Fruit fly (Drosophila melanogaster) whole organism, embryonic: Measurements from ENCODE around the gene CG31077.

Experiments
- C15 ChIP-seq: fragments of 200-800 bp; sonication (Bioruptor generic); IDR thresholded peaks from 3 replicates; pipeline ENCODE4 v1.3.6; 2022; ENCODE audit warnings: missing biosample characterization, missing genetic modification characterization
- CG10959 ChIP-seq: fragments of 200-800 bp; sonication (Bioruptor generic); IDR thresholded peaks from 2 replicates; pipeline ENCODE4 v1.3.6; 2022; ENCODE audit warnings: missing biosample characterization, missing genetic modification characterization
- CG11093 ChIP-seq: fragments of 200-800 bp; sonication (Bioruptor generic); IDR thresholded peaks from 3 replicates; pipeline ENCODE4 v1.3.6; 2022; ENCODE audit warnings: missing biosample characterization, missing genetic modification characterization
- CG11695 ChIP-seq: fragments of 200-800 bp; sonication (Bioruptor generic); IDR thresholded peaks from 3 replicates; pipeline ENCODE4 v1.3.6; 2022; ENCODE audit warnings: missing biosample characterization, missing genetic modification characterization
- CG12236 ChIP-seq: fragments of 200-800 bp; sonication (Bioruptor generic); optimal IDR thresholded peaks from 2 replicates; lab custom pipeline; 2016; ENCODE audit warnings: missing biosample characterization, missing genetic modification characterization
- CG12942 ChIP-seq: fragments of 200-800 bp; sonication (Bioruptor generic); optimal IDR thresholded peaks from 3 replicates; lab custom pipeline; 2016; ENCODE audit warnings: missing biosample characterization, missing genetic modification characterization
- CG16815 ChIP-seq: fragments of 200-800 bp; sonication (Bioruptor generic); optimal IDR thresholded peaks from 3 replicates; lab custom pipeline; 2017; ENCODE audit warnings: missing biosample characterization, mild to moderate bottlenecking, missing genetic modification characterization
- CG17385 ChIP-seq: fragments of 200-800 bp; sonication (Bioruptor generic); optimal IDR thresholded peaks from 3 replicates; lab custom pipeline; 2018; ENCODE audit warnings: missing biosample characterization, mild to moderate bottlenecking, missing genetic modification characterization
- CG18476 ChIP-seq: fragments of 200-800 bp; sonication (Bioruptor generic); optimal IDR thresholded peaks from 2 replicates; lab custom pipeline; 2016; ENCODE audit warnings: missing biosample characterization, mild to moderate bottlenecking, missing genetic modification characterization
- CG2202 ChIP-seq: fragments of 200-800 bp; sonication (Bioruptor generic); optimal IDR thresholded peaks from 2 replicates; lab custom pipeline; 2018; ENCODE audit warnings: missing biosample characterization, mild to moderate bottlenecking, missing genetic modification characterization
- CG31224 ChIP-seq: fragments of 200-800 bp; sonication (Bioruptor generic); IDR thresholded peaks from 2 replicates; pipeline ENCODE4 v1.3.6; 2022; ENCODE audit warnings: missing biosample characterization, missing genetic modification characterization
- CG3995 ChIP-seq: fragments of 200-800 bp; sonication (Bioruptor generic); optimal IDR thresholded peaks from 3 replicates; lab custom pipeline; 2016; ENCODE audit warnings: missing biosample characterization, missing genetic modification characterization
- CG4424 ChIP-seq: fragments of 200-800 bp; sonication (Bioruptor generic); optimal IDR thresholded peaks from 3 replicates; lab custom pipeline; 2016; ENCODE audit warnings: missing biosample characterization, missing genetic modification characterization
- CG6654 ChIP-seq: fragments of 200-800 bp; sonication (Bioruptor generic); optimal IDR thresholded peaks from 2 replicates; lab custom pipeline; 2017; ENCODE audit warnings: missing biosample characterization, mild to moderate bottlenecking, missing genetic modification characterization
- CG7271 ChIP-seq: fragments of 200-800 bp; sonication (Bioruptor generic); optimal IDR thresholded peaks from 2 replicates; lab custom pipeline; 2018; ENCODE audit warnings: missing biosample characterization, mild to moderate bottlenecking, missing genetic modification characterization, moderate library complexity
- CG8359 ChIP-seq: fragments of 200-800 bp; sonication (Bioruptor generic); optimal IDR thresholded peaks from 2 replicates; lab custom pipeline; 2017; ENCODE audit warnings: missing biosample characterization, mild to moderate bottlenecking, missing genetic modification characterization, borderline replicate concordance
- CrebB ChIP-seq: fragments of 200-800 bp; sonication (Bioruptor generic); optimal IDR thresholded peaks from 3 replicates; lab custom pipeline; 2018; ENCODE audit warnings: missing biosample characterization, mild to moderate bottlenecking, missing genetic modification characterization
- E2f1 ChIP-seq: fragments of 200-800 bp; sonication (Bioruptor generic); IDR thresholded peaks from 2 replicates; pipeline ENCODE4 v1.3.6; 2022; ENCODE audit warnings: missing biosample characterization, missing genetic modification characterization
- Eip74EF ChIP-seq, 2 experiments: fragments of 200-800 bp in 1 of 2; fragments of >200 bp in 1 of 2; sonication (Bioruptor generic) in 1 of 2; optimal IDR thresholded peaks; 2 replicates each; lab custom pipeline; 2017 to 2019; ENCODE audit warnings: missing biosample characterization in 2 of 2, missing genetic modification characterization in 2 of 2, mild to moderate bottlenecking in 1 of 2, moderate library complexity in 1 of 2
- Gug ChIP-seq: fragments of 200-800 bp; sonication (Bioruptor generic); IDR thresholded peaks from 4 replicates; pipeline ENCODE4 v1.3.6; 2022; ENCODE audit warnings: missing biosample characterization, missing genetic modification characterization
- Hr39 ChIP-seq: fragments of >200 bp; optimal IDR thresholded peaks from 2 replicates; lab custom pipeline; 2017
- MBD-R2 ChIP-seq: fragments of 200-800 bp; sonication (Bioruptor generic); IDR thresholded peaks from 2 replicates; pipeline ENCODE4 v1.3.6; 2022; ENCODE audit warnings: missing biosample characterization, missing genetic modification characterization
- MESR4 ChIP-seq: fragments of 200-800 bp; sonication (Bioruptor generic); optimal IDR thresholded peaks from 2 replicates; lab custom pipeline; 2018; ENCODE audit warnings: missing biosample characterization, mild to moderate bottlenecking, missing genetic modification characterization, moderate library complexity
- MTF-1 ChIP-seq: fragments of 200-800 bp; sonication (Bioruptor generic); optimal IDR thresholded peaks from 2 replicates; lab custom pipeline; 2018; ENCODE audit warnings: missing biosample characterization, mild to moderate bottlenecking, missing genetic modification characterization, borderline replicate concordance
- Mes4 ChIP-seq: fragments of 200-800 bp; sonication (Bioruptor generic); optimal IDR thresholded peaks from 2 replicates; lab custom pipeline; 2016; ENCODE audit warnings: missing biosample characterization, missing genetic modification characterization
- Sin3A ChIP-seq: fragments of >200 bp; optimal IDR thresholded peaks from 2 replicates; lab custom pipeline; 2018
- Sox100B ChIP-seq: fragments of 200-800 bp; sonication (Bioruptor generic); optimal IDR thresholded peaks from 3 replicates; lab custom pipeline; 2018; ENCODE audit warnings: missing biosample characterization, mild to moderate bottlenecking, missing genetic modification characterization
- Trl ChIP-seq, 3 experiments: fragments of >200 bp in 2 of 3; fragments of 200-800 bp in 1 of 3; sonication (Bioruptor generic) in 1 of 3; optimal IDR thresholded peaks; 2 replicates in 1 of 3; 3 replicates in 2 of 3; lab custom pipeline; 2016 to 2017; ENCODE audit warnings: missing biosample characterization in 1 of 3, missing genetic modification characterization in 1 of 3
- ap ChIP-seq: fragments of 200-800 bp; sonication (Bioruptor generic); IDR thresholded peaks from 2 replicates; pipeline ENCODE4 v1.3.6; 2022; ENCODE audit warnings: missing biosample characterization, missing genetic modification characterization
- cg ChIP-seq: fragments of 200-800 bp; sonication (Bioruptor generic); optimal IDR thresholded peaks from 3 replicates; lab custom pipeline; 2019; ENCODE audit warnings: missing biosample characterization, mild to moderate bottlenecking, missing genetic modification characterization, moderate library complexity
- croc ChIP-seq: fragments of 200-800 bp; sonication (Bioruptor generic); conservative IDR thresholded peaks from 3 replicates; pipeline ENCODE4 v1.3.6; 2022; ENCODE audit warnings: missing biosample characterization, missing genetic modification characterization
- crp ChIP-seq, 2 experiments: fragments of 200-800 bp; sonication (Bioruptor generic); optimal IDR thresholded peaks; 2 replicates in 1 of 2; 3 replicates in 1 of 2; lab custom pipeline; 2017; ENCODE audit warnings: missing biosample characterization in 2 of 2, missing genetic modification characterization in 2 of 2, mild to moderate bottlenecking in 1 of 2, moderate library complexity in 1 of 2
- danr ChIP-seq: fragments of 200-800 bp; sonication (Bioruptor generic); IDR thresholded peaks from 2 replicates; pipeline ENCODE4 v1.3.6; 2022; ENCODE audit warnings: missing biosample characterization, missing genetic modification characterization
- dimm ChIP-seq: fragments of 200-800 bp; sonication (Bioruptor generic); IDR thresholded peaks from 2 replicates; pipeline ENCODE4 v1.3.6; 2022; ENCODE audit warnings: missing biosample characterization, missing genetic modification characterization
- dmrt11E ChIP-seq: fragments of 200-800 bp; sonication (Bioruptor generic); optimal IDR thresholded peaks from 3 replicates; lab custom pipeline; 2018; ENCODE audit warnings: missing biosample characterization, mild to moderate bottlenecking, missing genetic modification characterization, moderate library complexity
- insv ChIP-seq, 2 experiments: fragments of 200-800 bp; sonication (Bioruptor generic); optimal IDR thresholded peaks; 3 replicates each; lab custom pipeline; 2016 to 2018; ENCODE audit warnings: missing biosample characterization in 2 of 2, missing genetic modification characterization in 2 of 2
- lbe ChIP-seq: fragments of 200-800 bp; sonication (Bioruptor generic); optimal IDR thresholded peaks from 2 replicates; lab custom pipeline; 2016; ENCODE audit warnings: missing biosample characterization, mild to moderate bottlenecking, missing genetic modification characterization
- luna ChIP-seq: fragments of 200-800 bp; sonication (Bioruptor generic); optimal IDR thresholded peaks from 2 replicates; lab custom pipeline; 2016; ENCODE audit warnings: missing biosample characterization, missing genetic modification characterization
- phol ChIP-seq: fragments of 200-800 bp; sonication (Bioruptor generic); optimal IDR thresholded peaks from 3 replicates; lab custom pipeline; 2018; ENCODE audit warnings: missing biosample characterization, mild to moderate bottlenecking, missing genetic modification characterization, moderate library complexity
- pnt ChIP-seq: fragments of 200-800 bp; sonication (Bioruptor generic); optimal IDR thresholded peaks from 3 replicates; lab custom pipeline; 2016; ENCODE audit warnings: missing biosample characterization, missing genetic modification characterization
- run ChIP-seq: fragments of 200-800 bp; sonication (Bioruptor generic); optimal IDR thresholded peaks from 3 replicates; lab custom pipeline; 2018; ENCODE audit warnings: missing biosample characterization, mild to moderate bottlenecking, missing genetic modification characterization
- sens-2 ChIP-seq: fragments of 200-800 bp; sonication (Bioruptor generic); IDR thresholded peaks from 2 replicates; pipeline ENCODE4 v1.3.6; 2022; ENCODE audit warnings: missing biosample characterization, missing genetic modification characterization
- sob ChIP-seq: fragments of 200-800 bp; sonication (Bioruptor generic); IDR thresholded peaks from 2 replicates; pipeline ENCODE4 v1.3.6; 2022; ENCODE audit warnings: missing biosample characterization, missing genetic modification characterization
- sr ChIP-seq: fragments of 200-800 bp; sonication (Bioruptor generic); IDR thresholded peaks from 3 replicates; pipeline ENCODE4 v1.3.6; 2022; ENCODE audit warnings: missing biosample characterization, missing genetic modification characterization
- ssp ChIP-seq: fragments of 200-800 bp; sonication (Bioruptor generic); IDR thresholded peaks from 2 replicates; pipeline ENCODE4 v1.3.6; 2022; ENCODE audit warnings: missing biosample characterization, missing genetic modification characterization
- tin ChIP-seq: fragments of 200-800 bp; sonication (Bioruptor generic); optimal IDR thresholded peaks from 3 replicates; lab custom pipeline; 2016; ENCODE audit warnings: missing biosample characterization, missing genetic modification characterization
- tio ChIP-seq: fragments of 200-800 bp; sonication (Bioruptor generic); optimal IDR thresholded peaks from 2 replicates; lab custom pipeline; 2017; ENCODE audit warnings: missing biosample characterization, missing genetic modification characterization, inconsistent platforms
- toy ChIP-seq: fragments of 200-800 bp; sonication (Bioruptor generic); IDR thresholded peaks from 2 replicates; pipeline ENCODE4 v1.3.6; 2022; ENCODE audit warnings: missing biosample characterization, missing genetic modification characterization
- unc-4 ChIP-seq: fragments of 200-800 bp; sonication (Bioruptor generic); IDR thresholded peaks from 2 replicates; pipeline ENCODE4 v1.3.6; 2022; ENCODE audit warnings: missing biosample characterization, missing genetic modification characterization; ENCODE audit not compliant: partially characterized antibody
- vnd ChIP-seq: fragments of 200-800 bp; sonication (Bioruptor generic); IDR thresholded peaks from 3 replicates; pipeline ENCODE4 v1.3.6; 2022; ENCODE audit warnings: missing biosample characterization, missing genetic modification characterization; ENCODE audit not compliant: partially characterized antibody

CG31077 gene

dm6 chr3R:26968823-26969638 is 30.5 kb upstream of the CG31077 start (continued):
- no peak for TF ChIP-seq cg (GFP tag; lab: Kevin White, UChicago)
- TF ChIP-seq Gug (GFP tag; lab: Robert Waterston, UW): no peak
- TF ChIP-seq MBD-R2: no peak
- no peak for TF ChIP-seq crp (GFP tag; optimal IDR thresholded peaks at IDR 0.05; lab: Kevin White, UChicago)
- no peak for TF ChIP-seq tio (GFP tag; lab: Kevin White, UChicago)
- TF ChIP-seq CG7271: no peak
- no peak for TF ChIP-seq vnd
- TF ChIP-seq sob (GFP tag; lab: Robert Waterston, UW): no peak
- TF ChIP-seq sens-2 (GFP tag; lab: Robert Waterston, UW): no peak
- TF ChIP-seq pnt: no peak
- TF ChIP-seq unc-4 (GFP tag; lab: Robert Waterston, UW): no peak
- no peak for TF ChIP-seq Hr39 (lab: Kevin White, UChicago)
- TF ChIP-seq Sin3A (lab: Kevin White, UChicago): no peak
- peak; percentile 20 for TF ChIP-seq CG17385 (GFP tag; lab: Kevin White, UChicago)
- TF ChIP-seq croc (GFP tag; lab: Robert Waterston, UW): no peak
- TF ChIP-seq C15: no peak
- TF ChIP-seq Sox100B (GFP tag; lab: Kevin White, UChicago): peak; percentile 10
- peak; percentile 76 for TF ChIP-seq CG31224 (GFP tag; lab: Robert Waterston, UW)
- TF ChIP-seq luna (GFP tag; lab: Kevin White, UChicago): no peak
- TF ChIP-seq CrebB (tag; lab: Kevin White, UChicago): no peak
- no peak for TF ChIP-seq Eip74EF (GFP tag; optimal IDR thresholded peaks at IDR 0.05; lab: Kevin White, UChicago)
- no peak for TF ChIP-seq CG4424 (GFP tag; lab: Kevin White, UChicago)
- no peak for TF ChIP-seq ap
- no peak for TF ChIP-seq CG18476
- peak; percentile 32 for TF ChIP-seq dmrt11E
- TF ChIP-seq run (tag; lab: Kevin White, UChicago): no peak
- TF ChIP-seq CG2202 (tag; lab: Kevin White, UChicago): no peak
- TF ChIP-seq MESR4 (GFP tag; lab: Kevin White, UChicago): no peak
- TF ChIP-seq CG12236 (GFP tag; lab: Kevin White, UChicago): no peak
- no peak for TF ChIP-seq CG6654 (GFP tag; lab: Kevin White, UChicago)
- no peak for TF ChIP-seq Trl (optimal IDR thresholded peaks at IDR 0.05; lab: Kevin White, UChicago)
- no peak for TF ChIP-seq Trl (GFP tag; optimal IDR thresholded peaks at IDR 0.05; lab: Kevin White, UChicago)
- TF ChIP-seq ssp (GFP tag; lab: Robert Waterston, UW): no peak
- TF ChIP-seq CG10959 (GFP tag; lab: Robert Waterston, UW): no peak
- no peak for TF ChIP-seq CG3995
- no peak for TF ChIP-seq CG11695 (GFP tag; lab: Robert Waterston, UW)
- TF ChIP-seq MTF-1: no peak
- no peak for TF ChIP-seq CG16815 (GFP tag; lab: Kevin White, UChicago)
- TF ChIP-seq tin (GFP tag; lab: Kevin White, UChicago): no peak
- no peak for TF ChIP-seq danr (GFP tag; lab: Robert Waterston, UW)
- 0 out of 2 replicates have a peak, but pooled peaks have one; percentile 31 for TF ChIP-seq E2f1
- TF ChIP-seq toy (GFP tag; lab: Robert Waterston, UW): no peak
- TF ChIP-seq CG12942 (GFP tag; lab: Kevin White, UChicago): no peak
- TF ChIP-seq CG11093: no peak
- no peak for TF ChIP-seq sr (GFP tag; lab: Robert Waterston, UW)
- no peak for TF ChIP-seq dimm (GFP tag; lab: Robert Waterston, UW)
- no peak for TF ChIP-seq CG8359 (GFP tag; lab: Kevin White, UChicago)
- no peak for TF ChIP-seq lbe (GFP tag; lab: Kevin White, UChicago)
- TF ChIP-seq insv (GFP tag; optimal IDR thresholded peaks at IDR 0.05; lab: Kevin White, UChicago): no peak
- no peak for TF ChIP-seq Mes4
- peak; percentile 24 for TF ChIP-seq phol
